Fruit fly (Drosophila melanogaster): ENCODE results near the gene CG34140.

CG34140 gene

dm6 chr3L:184251-184650 lies at the start of gene CG34140, which contains the start of the genes Mkp and Mtch:
TSS of gene CG34140 (minus strand) at chr3L:184424.
TSS of gene Mkp (minus strand) at chr3L:184540.
TSS of gene Mtch (plus strand) at chr3L:184626.
- TF ChIP-seq OdsH (GFP tag; optimal IDR thresholded peaks at IDR 0.05) (peak; percentile 88), GATAd (GFP tag; optimal IDR thresholded peaks at IDR 0.05) (no peak), Dfd (GFP tag; optimal IDR thresholded peaks at IDR 0.05) (no peak), CG9705 (GFP tag; optimal IDR thresholded peaks at IDR 0.05) (peak; percentile 78), dmrt93B (GFP tag; optimal IDR thresholded peaks at IDR 0.05) (no peak), Jra (GFP tag; optimal IDR thresholded peaks at IDR 0.05) (peak; percentile 97), Rel (GFP tag; optimal IDR thresholded peaks at IDR 0.05) (no peak), Rel (tag; optimal IDR thresholded peaks at IDR 0.05) (no peak), Mio (GFP tag; optimal IDR thresholded peaks at IDR 0.05) (no peak), sv (GFP tag; optimal IDR thresholded peaks at IDR 0.05) (peak; percentile 90), CrebA (GFP tag; optimal IDR thresholded peaks at IDR 0.05; ENCODE audit: borderline replicate concordance) (no peak), br (GFP tag; optimal IDR thresholded peaks at IDR 0.05) (peak; percentile 90), lola (GFP tag; optimal IDR thresholded peaks at IDR 0.05) (no peak), CG32264 (GFP tag; optimal IDR thresholded peaks at IDR 0.05) (peak; percentile 76), HLH106 (tag; optimal IDR thresholded peaks at IDR 0.05) (peak; percentile 87), Myc (optimal IDR thresholded peaks at IDR 0.05) (no peak), ey (GFP tag; optimal IDR thresholded peaks at IDR 0.05) (peak; percentile 91), dsf (GFP tag; optimal IDR thresholded peaks at IDR 0.05; ENCODE audit: borderline replicate concordance) (peak; percentile 88), woc (GFP tag; optimal IDR thresholded peaks at IDR 0.05) (no peak), Vsx2 (GFP tag; optimal IDR thresholded peaks at IDR 0.05; ENCODE audit: partially characterized antibody) (no peak), N (GFP tag; optimal IDR thresholded peaks at IDR 0.05) (no peak), h (GFP tag; optimal IDR thresholded peaks at IDR 0.05) (peak; percentile 93), tai (GFP tag; optimal IDR thresholded peaks at IDR 0.05) (no peak), foxo (GFP tag; optimal IDR thresholded peaks at IDR 0.05) (peak; percentile 76 to 95), Hr78 (GFP tag; optimal IDR thresholded peaks at IDR 0.05) (no peak), brk (GFP tag; optimal IDR thresholded peaks at IDR 0.05) (no peak), psq (GFP tag; optimal IDR thresholded peaks at IDR 0.05) (peak; percentile 80), Dif (GFP tag; optimal IDR thresholded peaks at IDR 0.05; ENCODE audit: partially characterized antibody) (no peak), fru (GFP tag; optimal IDR thresholded peaks at IDR 0.05) (peak; percentile 89), Hr83 (GFP tag; optimal IDR thresholded peaks at IDR 0.05; ENCODE audit: poor library complexity, severe bottlenecking) (peak; percentile 78), Sp1 (GFP tag; optimal IDR thresholded peaks at IDR 0.05) (peak; percentile 85), dl (GFP tag; optimal IDR thresholded peaks at IDR 0.05; ENCODE audit: insufficient read depth in 1 of 2, partially characterized antibody in 2 of 2) (no peak), jim (GFP tag; optimal IDR thresholded peaks at IDR 0.05) (no peak)

dm6 chr3L:233251-233650 lies 49.0 kb upstream of the CG34140 start, which contains the start of gene CG34453:
TSS of gene CG34453 (minus strand) at chr3L:233351.
- TF ChIP-seq sage (GFP tag; optimal IDR thresholded peaks at IDR 0.05): no peak
- TF ChIP-seq Jra (GFP tag; optimal IDR thresholded peaks at IDR 0.05): no peak
- no peak for TF ChIP-seq CG9705 (GFP tag; optimal IDR thresholded peaks at IDR 0.05)
- no peak for TF ChIP-seq Hnf4 (GFP tag; optimal IDR thresholded peaks at IDR 0.05)
- no peak for TF ChIP-seq foxo (GFP tag; optimal IDR thresholded peaks at IDR 0.05)
- no peak for TF ChIP-seq HLH106 (tag; optimal IDR thresholded peaks at IDR 0.05)
- TF ChIP-seq Dif (GFP tag; optimal IDR thresholded peaks at IDR 0.05; ENCODE audit: partially characterized antibody): no peak
- TF ChIP-seq brk (GFP tag; optimal IDR thresholded peaks at IDR 0.05): no peak
- no peak for TF ChIP-seq lola (GFP tag; optimal IDR thresholded peaks at IDR 0.05)
- TF ChIP-seq ey (GFP tag; optimal IDR thresholded peaks at IDR 0.05): no peak
- TF ChIP-seq Sp1 (GFP tag; optimal IDR thresholded peaks at IDR 0.05): no peak
- no peak for TF ChIP-seq tai (GFP tag; optimal IDR thresholded peaks at IDR 0.05)

- no peak for TF ChIP-seq h (GFP tag; optimal IDR thresholded peaks at IDR 0.05)
- TF ChIP-seq fru (GFP tag; optimal IDR thresholded peaks at IDR 0.05): no peak
- no peak for TF ChIP-seq sv (GFP tag; optimal IDR thresholded peaks at IDR 0.05)
- TF ChIP-seq Hr78 (GFP tag; optimal IDR thresholded peaks at IDR 0.05): no peak
- TF ChIP-seq rgr (GFP tag; optimal IDR thresholded peaks at IDR 0.05): no peak
- no peak for TF ChIP-seq Dif (GFP tag; optimal IDR thresholded peaks at IDR 0.05; ENCODE audit: partially characterized antibody)
- TF ChIP-seq HLH106 (tag; optimal IDR thresholded peaks at IDR 0.05): no peak
- no peak for TF ChIP-seq CG9705 (GFP tag; optimal IDR thresholded peaks at IDR 0.05)
- no peak for TF ChIP-seq brk (GFP tag; optimal IDR thresholded peaks at IDR 0.05)
- no peak for TF ChIP-seq CrebA (GFP tag; optimal IDR thresholded peaks at IDR 0.05; ENCODE audit: borderline replicate concordance)
- no peak for TF ChIP-seq Sp1 (GFP tag; optimal IDR thresholded peaks at IDR 0.05)
- no peak for TF ChIP-seq woc (GFP tag; optimal IDR thresholded peaks at IDR 0.05)
- TF ChIP-seq Hnf4 (GFP tag; optimal IDR thresholded peaks at IDR 0.05): no peak
- no peak for TF ChIP-seq Myc (optimal IDR thresholded peaks at IDR 0.05)
- TF ChIP-seq dl (GFP tag; optimal IDR thresholded peaks at IDR 0.05; ENCODE audit: insufficient read depth in 1 of 2, partially characterized antibody in 2 of 2): no peak
Measured at dm6 chr3L:232267-232666, 48.0 kb upstream of the CG34140 start, which contains the start of gene CG34454. TSS of gene CG34454 (minus strand) at chr3L:232350.
